Worm (Caenorhabditis elegans): Measurements from ENCODE around the gene T10H9.8.
A peak's percentile ranks its signal among the peaks of the same experiment; 100 is the strongest.

T10H9.8 gene

ce11 chrV:6702692-6703091 is 50.5 kb downstream of the T10H9.8 start, which contains the start of gene era-1 (continued):
- TF ChIP-seq nhr-90 (tag; optimal IDR thresholded peaks at IDR 0.05) (no peak), hrde-1 (tag; optimal IDR thresholded peaks at IDR 0.05; ENCODE audit: borderline replicate concordance) (no peak), madf-3 (GFP tag; IDR thresholded peaks at IDR 0.05) (no peak), unc-130 (GFP tag; optimal IDR thresholded peaks at IDR 0.05) (no peak), hmg-1.2 (GFP tag; IDR thresholded peaks at IDR 0.05) (no peak), nhr-80 (tag; optimal IDR thresholded peaks at IDR 0.05) (no peak), die-1 (tag; optimal IDR thresholded peaks at IDR 0.05) (no peak), gei-17 (GFP tag; optimal IDR thresholded peaks at IDR 0.05) (no peak), snpc-3.4 (tag; optimal IDR thresholded peaks at IDR 0.05) (peak; percentile 27), Y79H2A.3 (GFP tag; conservative IDR thresholded peaks at IDR 0.05) (no peak), attf-5 (GFP tag; optimal IDR thresholded peaks at IDR 0.05) (no peak), Y56A3A.18 (GFP tag; IDR thresholded peaks at IDR 0.05) (no peak), B0035.1 (tag; optimal IDR thresholded peaks at IDR 0.05) (no peak), B0336.3 (GFP tag; IDR thresholded peaks at IDR 0.05) (no peak), B0261.1 (tag; optimal IDR thresholded peaks at IDR 0.05) (no peak), zfh-2 (GFP tag; conservative IDR thresholded peaks at IDR 0.05) (no peak), ama-1 (optimal IDR thresholded peaks at IDR 0.05) (no peak), ama-1 (GFP tag; optimal IDR thresholded peaks at IDR 0.05) (no peak), ztf-25 (GFP tag; IDR thresholded peaks at IDR 0.05) (no peak), rec-8 (tag; optimal IDR thresholded peaks at IDR 0.05) (no peak), hlh-26 (GFP tag; conservative IDR thresholded peaks at IDR 0.05) (no peak), hlh-12 (tag; optimal IDR thresholded peaks at IDR 0.05) (no peak), F49E8.2 (tag; optimal IDR thresholded peaks at IDR 0.05; ENCODE audit: insufficient read depth) (no peak), mes-4 (tag; optimal IDR thresholded peaks at IDR 0.05) (no peak), F33H1.4 (GFP tag; IDR thresholded peaks at IDR 0.05) (peak; percentile 82), madf-8 (GFP tag; conservative IDR thresholded peaks at IDR 0.05) (peak; percentile 67), egrh-3 (GFP tag; IDR thresholded peaks at IDR 0.05) (no peak)

Measured in whole organism, young adult.